Worm (Caenorhabditis elegans): ENCODE data around the gene W02G9.4.

The W02G9.4 gene

ce11 chrV:2660457-2660856 lies 6.2 kb upstream of the W02G9.4 start:
- no peak for TF ChIP-seq ceh-13 (GFP tag; optimal IDR thresholded peaks at IDR 0.05)

- no peak for TF ChIP-seq ama-1 (optimal IDR thresholded peaks at IDR 0.05)
- no peak for TF ChIP-seq flt-1 (GFP tag; IDR thresholded peaks at IDR 0.05)
- peak; percentile 57 for TF ChIP-seq pes-1 (GFP tag; IDR thresholded peaks at IDR 0.05)
- TF ChIP-seq B0310.2 (tag; optimal IDR thresholded peaks at IDR 0.05), result no peak
- no peak for TF ChIP-seq scrt-1 (GFP tag; IDR thresholded peaks at IDR 0.05)
- TF ChIP-seq aly-1 (tag; optimal IDR thresholded peaks at IDR 0.05), result no peak
- no peak for TF ChIP-seq hnd-1 (tag; optimal IDR thresholded peaks at IDR 0.05)
- no peak for TF ChIP-seq ceh-13 (GFP tag; optimal IDR thresholded peaks at IDR 0.05)
- no peak; the same call in 1 of the 2 replicates for TF ChIP-seq tbx-11 (GFP tag; IDR thresholded peaks at IDR 0.05)
- no peak for TF ChIP-seq ets-7 (tag; optimal IDR thresholded peaks at IDR 0.05)
- no peak for TF ChIP-seq tra-4 (tag; optimal IDR thresholded peaks at IDR 0.05)
- no peak for TF ChIP-seq hmbx-1 (tag; optimal IDR thresholded peaks at IDR 0.05)
- 0 out of 2 replicates have a peak, but pooled peaks have one; percentile 55 for TF ChIP-seq sea-1 (GFP tag; conservative IDR thresholded peaks at IDR 0.05)
- no peak for TF ChIP-seq tbx-37 (GFP tag; conservative IDR thresholded peaks at IDR 0.05)
- no peak for TF ChIP-seq ceh-36 (tag; optimal IDR thresholded peaks at IDR 0.05)
- TF ChIP-seq F13C5.2 (tag; optimal IDR thresholded peaks at IDR 0.05), result no peak
- peak; percentile 31 for TF ChIP-seq hmg-4 (GFP tag; optimal IDR thresholded peaks at IDR 0.05)
Observed at ce11 chrV:2664525-2665053, 2.1 kb upstream of the W02G9.4 start, which contains the start of gene ndx-2. TSS of gene ndx-2 (minus strand) at chrV:2665003.

- no peak for TF ChIP-seq hmg-4 (GFP tag; optimal IDR thresholded peaks at IDR 0.05)
- no peak for TF ChIP-seq hnd-1 (tag; optimal IDR thresholded peaks at IDR 0.05)
- TF ChIP-seq flt-1 (GFP tag; IDR thresholded peaks at IDR 0.05), result no peak
- TF ChIP-seq hmbx-1 (tag; optimal IDR thresholded peaks at IDR 0.05), result no peak
- no peak for TF ChIP-seq tra-4 (tag; optimal IDR thresholded peaks at IDR 0.05)
- no peak for TF ChIP-seq B0310.2 (tag; optimal IDR thresholded peaks at IDR 0.05)
- no peak for TF ChIP-seq tbx-37 (GFP tag; conservative IDR thresholded peaks at IDR 0.05)
- no peak for TF ChIP-seq tbx-11 (GFP tag; IDR thresholded peaks at IDR 0.05)
- TF ChIP-seq ets-7 (tag; optimal IDR thresholded peaks at IDR 0.05), result no peak
- no peak for TF ChIP-seq ceh-36 (tag; optimal IDR thresholded peaks at IDR 0.05)
- TF ChIP-seq F13C5.2 (tag; optimal IDR thresholded peaks at IDR 0.05), result no peak
- TF ChIP-seq sea-1 (GFP tag; conservative IDR thresholded peaks at IDR 0.05), result no peak
- TF ChIP-seq aly-1 (tag; optimal IDR thresholded peaks at IDR 0.05), result no peak
- no peak for TF ChIP-seq ama-1 (optimal IDR thresholded peaks at IDR 0.05)
- TF ChIP-seq pes-1 (GFP tag; IDR thresholded peaks at IDR 0.05), result no peak
Observed at ce11 chrV:2671155-2671554, 4.5 kb downstream of the W02G9.4 start, which contains the start of gene kel-8. TSS of gene kel-8 (plus strand) at chrV:2671455.

DNA sequence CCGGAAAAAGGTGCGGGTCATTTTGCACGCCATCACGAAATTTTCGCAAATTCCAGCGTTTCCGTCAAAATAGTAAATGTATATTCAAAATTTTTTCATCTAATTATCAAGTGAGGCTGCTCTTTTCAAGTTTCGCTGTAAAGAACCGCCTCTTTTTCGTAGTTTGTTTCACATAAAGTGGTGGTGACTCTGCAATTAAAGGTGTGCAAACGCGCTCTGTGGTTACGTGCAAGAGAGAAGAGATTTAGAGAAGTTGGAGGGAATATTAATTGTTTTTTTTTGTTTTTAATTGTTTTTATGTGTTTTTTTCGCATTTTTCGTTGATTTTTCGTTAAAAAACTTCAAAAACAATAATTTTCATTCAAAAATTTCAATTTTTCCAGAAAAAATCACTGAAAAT lies 5.9 kb downstream of the W02G9.4 start, which contains the start of gene W02G9.3:
W02G9.3 (plus strand) TSS at position 384 of the 400 bp plus-strand sequence.
- TF ChIP-seq ceh-36 (tag; optimal IDR thresholded peaks at IDR 0.05) (no peak), F13C5.2 (tag; optimal IDR thresholded peaks at IDR 0.05) (peak; percentile 48)

- TF ChIP-seq sea-1 (GFP tag; conservative IDR thresholded peaks at IDR 0.05), result peak; percentile 83; the same call in 1 of the 2 replicates
- TF ChIP-seq hmbx-1 (tag; optimal IDR thresholded peaks at IDR 0.05), result no peak
- TF ChIP-seq F13C5.2 (tag; optimal IDR thresholded peaks at IDR 0.05), result peak; percentile 6
- TF ChIP-seq hnd-1 (tag; optimal IDR thresholded peaks at IDR 0.05), result peak; percentile 45
- TF ChIP-seq scrt-1 (GFP tag; IDR thresholded peaks at IDR 0.05), result peak; percentile 72; the same call in 1 of the 2 replicates
- TF ChIP-seq tra-4 (tag; optimal IDR thresholded peaks at IDR 0.05), result peak; percentile 33
- peak; percentile 15 for TF ChIP-seq ets-7 (tag; optimal IDR thresholded peaks at IDR 0.05)
- TF ChIP-seq B0310.2 (tag; optimal IDR thresholded peaks at IDR 0.05), result peak; percentile 61
- peak; percentile 84 for TF ChIP-seq aly-1 (tag; optimal IDR thresholded peaks at IDR 0.05)
- peak; percentile 53 for TF ChIP-seq ceh-13 (GFP tag; optimal IDR thresholded peaks at IDR 0.05)
- no peak for TF ChIP-seq ama-1 (optimal IDR thresholded peaks at IDR 0.05)
- TF ChIP-seq tbx-11 (GFP tag; IDR thresholded peaks at IDR 0.05), result peak; percentile 92
- TF ChIP-seq hmg-4 (GFP tag; optimal IDR thresholded peaks at IDR 0.05), result peak; percentile 77
- TF ChIP-seq tbx-37 (GFP tag; conservative IDR thresholded peaks at IDR 0.05), result peak; percentile 58
- peak; percentile 91 for TF ChIP-seq pes-1 (GFP tag; IDR thresholded peaks at IDR 0.05)
- TF ChIP-seq flt-1 (GFP tag; IDR thresholded peaks at IDR 0.05), result peak; percentile 85
- peak; percentile 60 for TF ChIP-seq ceh-36 (tag; optimal IDR thresholded peaks at IDR 0.05)
Observed at ce11 chrV:2673807-2674206, 7.1 kb downstream of the W02G9.4 start.

DNA sequence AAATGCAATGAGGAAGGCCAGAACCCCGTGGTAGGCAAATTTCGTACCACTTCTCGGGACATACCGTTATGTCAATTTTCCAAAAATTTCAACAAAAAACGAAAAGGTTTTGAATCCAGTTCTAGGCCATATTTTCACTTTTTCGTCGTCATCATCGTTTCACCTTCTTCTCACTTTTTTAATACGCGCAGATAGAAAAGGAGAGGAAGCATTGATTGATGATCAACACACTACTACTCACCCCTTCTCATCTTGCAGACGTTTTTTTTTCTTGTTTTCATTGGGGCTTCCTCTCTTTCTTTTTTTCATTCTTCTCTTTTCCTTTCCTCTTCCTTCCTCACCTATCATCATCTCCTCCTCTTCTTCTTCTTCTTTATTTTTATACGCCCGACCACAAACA lies 9.0 kb downstream of the W02G9.4 start:
- TF ChIP-seq pes-1 (GFP tag; IDR thresholded peaks at IDR 0.05) (no peak), scrt-1 (GFP tag; IDR thresholded peaks at IDR 0.05) (no peak), flt-1 (GFP tag; IDR thresholded peaks at IDR 0.05) (no peak), ets-7 (tag; optimal IDR thresholded peaks at IDR 0.05) (no peak), hmg-4 (GFP tag; optimal IDR thresholded peaks at IDR 0.05) (no peak), B0310.2 (tag; optimal IDR thresholded peaks at IDR 0.05) (no peak), hnd-1 (tag; optimal IDR thresholded peaks at IDR 0.05) (no peak), tbx-11 (GFP tag; IDR thresholded peaks at IDR 0.05) (no peak), tra-4 (tag; optimal IDR thresholded peaks at IDR 0.05) (no peak), ama-1 (optimal IDR thresholded peaks at IDR 0.05) (no peak), aly-1 (tag; optimal IDR thresholded peaks at IDR 0.05) (no peak), hmbx-1 (tag; optimal IDR thresholded peaks at IDR 0.05) (no peak)

- no peak for TF ChIP-seq tbx-11 (GFP tag; IDR thresholded peaks at IDR 0.05)
Observed at ce11 chrV:2677648-2678047, 10.9 kb downstream of the W02G9.4 start.

- no peak for TF ChIP-seq aly-1 (tag; optimal IDR thresholded peaks at IDR 0.05)
- TF ChIP-seq hmg-4 (GFP tag; optimal IDR thresholded peaks at IDR 0.05), result no peak
- no peak for TF ChIP-seq ceh-13 (GFP tag; optimal IDR thresholded peaks at IDR 0.05)
- TF ChIP-seq sea-1 (GFP tag; conservative IDR thresholded peaks at IDR 0.05), result no peak
- TF ChIP-seq hmbx-1 (tag; optimal IDR thresholded peaks at IDR 0.05), result no peak
- TF ChIP-seq ets-7 (tag; optimal IDR thresholded peaks at IDR 0.05), result no peak
- TF ChIP-seq flt-1 (GFP tag; IDR thresholded peaks at IDR 0.05), result no peak
- TF ChIP-seq tbx-37 (GFP tag; conservative IDR thresholded peaks at IDR 0.05), result no peak
- TF ChIP-seq tbx-11 (GFP tag; IDR thresholded peaks at IDR 0.05), result no peak
- no peak for TF ChIP-seq F13C5.2 (tag; optimal IDR thresholded peaks at IDR 0.05)
- TF ChIP-seq hnd-1 (tag; optimal IDR thresholded peaks at IDR 0.05), result no peak
- TF ChIP-seq pes-1 (GFP tag; IDR thresholded peaks at IDR 0.05), result no peak
- TF ChIP-seq ceh-36 (tag; optimal IDR thresholded peaks at IDR 0.05), result no peak
Observed at ce11 chrV:2683497-2683896, 16.8 kb downstream of the W02G9.4 start.

Measured in whole organism, early embryonic.